Fruit fly (Drosophila melanogaster) S2 (cell line): ENCODE measurements around the gene CG12883.

Experiments
- CG8478 ChIP-seq: fragments of >200 bp; optimal IDR thresholded peaks from 2 replicates; lab custom pipeline; 2018
- CTCF ChIP-seq, 2 experiments: fragments of >200 bp; optimal IDR thresholded peaks; 2 replicates each; lab custom pipeline; 2018

- TF ChIP-seq CG8478 (lab: Kevin White, UChicago) (no peak), CTCF (optimal IDR thresholded peaks at IDR 0.05; lab: Kevin White, UChicago) (no peak)
Measured at dm6 chr3R:27662857-27663256, 16.2 kb upstream of the CG12883 start.
